Worm (Caenorhabditis elegans) whole organism, L2 larva: ENCODE measurements around the gene VZK822L.2.
A peak's percentile ranks its signal among the peaks of the same experiment; 100 is the strongest.

Experiments
- C34F6.9 ChIP-seq: fragments of 150-350 bp; optimal IDR thresholded peaks from 2 replicates; lab custom pipeline; 2014; ENCODE audit warnings: missing biosample characterization, missing genetic modification characterization
- F13H6.1 ChIP-seq: sonication (generic microtip); optimal IDR thresholded peaks from 2 replicates; lab custom pipeline; 2016; ENCODE audit warnings: missing genetic modification characterization, missing compliant biosample characterization
- R02D3.7 ChIP-seq: fragments of 150-350 bp; optimal IDR thresholded peaks from 2 replicates; lab custom pipeline; 2014; ENCODE audit warnings: missing biosample characterization, missing genetic modification characterization
- Y55F3AM.14 ChIP-seq: fragments of 200-800 bp; sonication (Bioruptor generic); optimal IDR thresholded peaks from 2 replicates; lab custom pipeline; 2018; ENCODE audit warnings: mild to moderate bottlenecking, missing genetic modification characterization, missing compliant biosample characterization
- ZK546.5 ChIP-seq: sonication (generic microtip); optimal IDR thresholded peaks from 2 replicates; lab custom pipeline; 2017; ENCODE audit warnings: missing biosample characterization, missing genetic modification characterization
- alr-1 ChIP-seq: fragments of 150-350 bp; optimal IDR thresholded peaks from 2 replicates; lab custom pipeline; 2014; ENCODE audit warnings: missing biosample characterization, missing genetic modification characterization
- aly-2 ChIP-seq: fragments of 150-350 bp; optimal IDR thresholded peaks from 2 replicates; lab custom pipeline; 2014; ENCODE audit warnings: missing biosample characterization, missing genetic modification characterization
- ama-1 ChIP-seq: fragments of 150-350 bp; optimal IDR thresholded peaks from 2 replicates; lab custom pipeline; 2018; ENCODE audit warnings: inconsistent platforms
- blmp-1 ChIP-seq: sonication (generic microtip); optimal IDR thresholded peaks from 2 replicates; lab custom pipeline; 2017; ENCODE audit warnings: missing genetic modification characterization, mild to moderate bottlenecking, missing compliant biosample characterization, antibody characterized with exemption, moderate library complexity; ENCODE audit not compliant: insufficient read depth
- ceh-16 ChIP-seq: fragments of 150-350 bp; optimal IDR thresholded peaks from 2 replicates; lab custom pipeline; 2014; ENCODE audit warnings: missing biosample characterization, missing genetic modification characterization
- crh-2 ChIP-seq: sonication (generic microtip); optimal IDR thresholded peaks from 2 replicates; lab custom pipeline; 2017; ENCODE audit warnings: missing biosample characterization, missing genetic modification characterization
- dmd-4 ChIP-seq: sonication (generic microtip); optimal IDR thresholded peaks from 2 replicates; lab custom pipeline; 2017; ENCODE audit warnings: missing biosample characterization, missing genetic modification characterization
- fos-1 ChIP-seq: fragments of 150-350 bp; optimal IDR thresholded peaks from 2 replicates; lab custom pipeline; 2014; ENCODE audit warnings: missing biosample characterization, missing genetic modification characterization
- gmeb-1 ChIP-seq: fragments of 150-350 bp; optimal IDR thresholded peaks from 2 replicates; lab custom pipeline; 2014; ENCODE audit warnings: missing biosample characterization, missing genetic modification characterization
- lin-11 ChIP-seq: fragments of 150-350 bp; sonication (generic microtip); optimal IDR thresholded peaks from 2 replicates; lab custom pipeline; 2014; ENCODE audit warnings: missing biosample characterization, missing genetic modification characterization, inconsistent platforms, mixed read lengths
- lin-13 ChIP-seq: fragments of 150-350 bp; optimal IDR thresholded peaks from 2 replicates; lab custom pipeline; 2014; ENCODE audit warnings: missing biosample characterization, missing genetic modification reagents, missing genetic modification characterization
- lin-39 ChIP-seq: fragments of 150-350 bp; optimal IDR thresholded peaks from 2 replicates; lab custom pipeline; 2014; ENCODE audit warnings: missing biosample characterization, missing genetic modification reagents, missing genetic modification characterization
- lsy-2 ChIP-seq, 2 experiments: fragments of 150-350 bp in 1 of 2; sonication (generic microtip) in 1 of 2; optimal IDR thresholded peaks; 2 replicates each; lab custom pipeline; 2014 to 2017; ENCODE audit warnings: missing biosample characterization in 2 of 2, missing genetic modification characterization in 2 of 2
- mab-5 ChIP-seq: fragments of 150-350 bp; optimal IDR thresholded peaks from 2 replicates; lab custom pipeline; 2014; ENCODE audit warnings: missing biosample characterization, missing genetic modification characterization
- mdl-1 ChIP-seq, 2 experiments: fragments of 150-350 bp in 1 of 2; sonication (generic microtip) in 1 of 2; optimal IDR thresholded peaks; 2 replicates each; lab custom pipeline; 2017; ENCODE audit warnings: missing biosample characterization in 2 of 2, missing genetic modification characterization in 2 of 2
- nhr-129 ChIP-seq: fragments of 150-350 bp; optimal IDR thresholded peaks from 2 replicates; lab custom pipeline; 2014; ENCODE audit warnings: missing biosample characterization, missing genetic modification characterization
- nhr-25 ChIP-seq: fragments of 150-350 bp; sonication (generic microtip); optimal IDR thresholded peaks from 3 replicates; lab custom pipeline; 2014; ENCODE audit warnings: missing biosample characterization, missing genetic modification characterization
- nhr-77 ChIP-seq: fragments of 150-350 bp; optimal IDR thresholded peaks from 2 replicates; lab custom pipeline; 2014; ENCODE audit warnings: missing biosample characterization, missing genetic modification characterization
- peb-1 ChIP-seq: fragments of 150-350 bp; optimal IDR thresholded peaks from 2 replicates; lab custom pipeline; 2014; ENCODE audit warnings: missing biosample characterization, missing genetic modification characterization
- sem-4 ChIP-seq: fragments of 150-350 bp; optimal IDR thresholded peaks from 2 replicates; lab custom pipeline; 2014; ENCODE audit warnings: missing biosample characterization, missing genetic modification reagents, missing genetic modification characterization
- sma-3 ChIP-seq: sonication (generic microtip); optimal IDR thresholded peaks from 2 replicates; lab custom pipeline; 2016; ENCODE audit warnings: missing genetic modification reagents, missing genetic modification characterization, missing compliant biosample characterization
- sma-9 ChIP-seq, 2 experiments: fragments of 150-350 bp in 1 of 2; sonication (generic microtip) in 1 of 2; optimal IDR thresholded peaks; 2 replicates each; lab custom pipeline; 2014 to 2016; ENCODE audit warnings: missing genetic modification characterization in 2 of 2, mild to moderate bottlenecking in 1 of 2, missing biosample characterization in 1 of 2, missing compliant biosample characterization in 1 of 2, missing genetic modification reagents in 1 of 2, moderate library complexity in 1 of 2
- unc-55 ChIP-seq: fragments of 150-350 bp; sonication (generic microtip); optimal IDR thresholded peaks from 3 replicates; lab custom pipeline; 2014; ENCODE audit warnings: missing biosample characterization, missing genetic modification reagents, missing genetic modification characterization
- unc-62 ChIP-seq: fragments of 150-350 bp; optimal IDR thresholded peaks from 2 replicates; lab custom pipeline; 2014; ENCODE audit warnings: missing biosample characterization, missing genetic modification reagents, missing genetic modification characterization
- ztf-1 ChIP-seq: fragments of 200-800 bp; sonication (Bioruptor generic); conservative IDR thresholded peaks from 2 replicates; pipeline ENCODE4 v1.3.6; 2022; ENCODE audit warnings: missing genetic modification characterization, missing compliant biosample characterization
- ztf-11 ChIP-seq: sonication (generic microtip); optimal IDR thresholded peaks from 2 replicates; lab custom pipeline; 2017; ENCODE audit warnings: missing biosample characterization, missing genetic modification characterization
- ztf-4 ChIP-seq: fragments of 150-350 bp; optimal IDR thresholded peaks from 2 replicates; lab custom pipeline; 2014; ENCODE audit warnings: missing biosample characterization, missing genetic modification characterization

Gene VZK822L.2

DNA sequence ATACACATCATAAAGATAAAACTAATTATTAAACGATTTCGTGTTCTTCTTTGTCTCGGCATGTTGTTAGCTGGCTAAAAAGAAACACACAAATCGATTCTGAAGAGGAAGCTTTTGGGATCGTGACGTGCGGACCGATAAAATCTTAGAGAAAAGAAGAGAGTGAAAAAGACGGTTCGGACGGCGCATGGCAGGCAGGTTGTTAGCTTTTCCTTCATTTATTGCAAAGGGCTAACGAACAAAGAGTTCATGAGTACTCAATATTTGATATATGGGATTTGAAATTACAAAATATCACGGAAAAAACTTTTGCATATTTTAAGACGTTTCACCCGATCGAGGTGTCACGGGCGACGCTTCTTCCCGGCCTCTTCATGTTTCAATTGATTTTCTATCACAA lies 33.8 kb downstream of the VZK822L.2 start, which contains the start of gene ZK829.3:
ZK829.3 (minus strand) TSS at position 101 of the 400 bp plus-strand sequence.
- TF ChIP-seq lin-11, result no peak
- TF ChIP-seq mab-5 (tag; lab: Kevin White, UChicago), result no peak
- TF ChIP-seq unc-62 (GFP tag; lab: Kevin White, UChicago), result no peak
- TF ChIP-seq ztf-4, result no peak
- no peak for TF ChIP-seq nhr-77 (tag; lab: Kevin White, UChicago)
- TF ChIP-seq ztf-1, result no peak
- TF ChIP-seq alr-1 (tag; lab: Kevin White, UChicago), result no peak
- TF ChIP-seq Y55F3AM.14 (GFP tag; lab: Kevin White, UChicago), result no peak

ce11 chrIV:11949717-11950116 lies 37.9 kb downstream of the VZK822L.2 start, which contains the start of gene hdl-1:
TSS of gene hdl-1 (minus strand) at chrIV:11949817.
- TF ChIP-seq ztf-11 (tag; lab: Kevin White, UChicago) (no peak), crh-2 (tag; lab: Kevin White, UChicago) (no peak), sma-3 (GFP tag; lab: Kevin White, UChicago) (no peak), lin-39 (tag; lab: Kevin White, UChicago) (no peak), F13H6.1 (tag; lab: Kevin White, UChicago) (no peak), gmeb-1 (tag; lab: Kevin White, UChicago) (no peak), alr-1 (tag; lab: Kevin White, UChicago) (no peak), ceh-16 (tag; lab: Kevin White, UChicago) (no peak), ztf-4 (no peak), peb-1 (tag; lab: Kevin White, UChicago) (no peak), aly-2 (no peak), lin-13 (GFP tag; lab: Kevin White, UChicago) (no peak), sma-9 (GFP tag; optimal IDR thresholded peaks at IDR 0.05; lab: Kevin White, UChicago) (no peak), sma-9 (tag; optimal IDR thresholded peaks at IDR 0.05; lab: Kevin White, UChicago) (no peak), ZK546.5 (no peak), R02D3.7 (tag; lab: Kevin White, UChicago) (no peak)
- TF ChIP-seq, all 48 proteins: peak for 0

DNA sequence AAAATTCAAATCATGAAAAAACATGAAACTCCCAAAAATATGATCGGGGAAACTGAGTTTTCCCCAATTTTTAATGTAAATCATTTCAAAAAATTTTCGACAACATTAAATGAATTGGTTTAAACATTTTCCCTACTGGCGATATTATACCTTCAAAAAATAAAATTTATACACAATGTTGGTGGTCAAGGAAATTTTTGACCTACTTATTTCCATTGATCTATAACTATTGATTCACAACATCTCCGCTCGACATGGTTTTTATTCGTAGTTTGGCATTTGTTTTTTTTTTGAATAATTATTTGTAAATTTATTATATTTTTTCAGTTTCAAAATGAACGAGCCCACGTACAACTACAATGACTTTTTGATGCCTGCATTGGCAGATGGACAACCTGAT lies 38.4 kb downstream of the VZK822L.2 start, which contains the start of gene tbx-36:
tbx-36 (plus strand) TSS at position 301 of the 400 bp plus-strand sequence.
- TF ChIP-seq nhr-129 (tag; lab: Kevin White, UChicago), result no peak
- no peak for TF ChIP-seq C34F6.9 (tag; lab: Kevin White, UChicago)

- no peak for TF ChIP-seq alr-1 (tag; lab: Kevin White, UChicago)
- TF ChIP-seq fos-1 (tag; lab: Kevin White, UChicago), result peak; percentile 50
- TF ChIP-seq lsy-2 (tag; optimal IDR thresholded peaks at IDR 0.05; lab: Kevin White, UChicago), result peak; percentile 16
- TF ChIP-seq sem-4 (tag; lab: Kevin White, UChicago), result no peak
- TF ChIP-seq nhr-129 (tag; lab: Kevin White, UChicago), result peak; percentile 75
- peak; percentile 56 for TF ChIP-seq ama-1 (lab: Kevin White, UChicago)
- peak; percentile 24 for TF ChIP-seq sma-3 (GFP tag; lab: Kevin White, UChicago)
- TF ChIP-seq gmeb-1 (tag; lab: Kevin White, UChicago), result peak; percentile 33
- peak; percentile 73 for TF ChIP-seq nhr-25 (tag; lab: Kevin White, UChicago)
- TF ChIP-seq F13H6.1 (tag; lab: Kevin White, UChicago), result peak; percentile 48
- peak; percentile 59 for TF ChIP-seq lin-13 (GFP tag; lab: Kevin White, UChicago)
- TF ChIP-seq mdl-1 (tag; optimal IDR thresholded peaks at IDR 0.05; lab: Kevin White, UChicago), result peak in 1 of 2 experiments; percentile 5
- peak; percentile 47 for TF ChIP-seq sma-9 (GFP tag; optimal IDR thresholded peaks at IDR 0.05; lab: Kevin White, UChicago)
- TF ChIP-seq sma-9 (tag; optimal IDR thresholded peaks at IDR 0.05; lab: Kevin White, UChicago), result no peak
- TF ChIP-seq dmd-4, result no peak
- peak; percentile 52 for TF ChIP-seq C34F6.9 (tag; lab: Kevin White, UChicago)
- peak; percentile 35 for TF ChIP-seq unc-55 (GFP tag; lab: Kevin White, UChicago)
- peak; percentile 44 for TF ChIP-seq blmp-1
- TF ChIP-seq ztf-4, result no peak
- TF ChIP-seq crh-2 (tag; lab: Kevin White, UChicago), result peak; percentile 59
- TF ChIP-seq, all 48 proteins: peak for 15
These were observed 40.9 kb downstream of the VZK822L.2 start, which contains the start of gene gdh-1 for ce11 chrIV:11952612-11953299. TSS of gene gdh-1 (plus strand) at chrIV:11953249.
